Worm (Caenorhabditis elegans) whole organism, mixed stage, embryonic: Measurements from ENCODE around the gene basl-1.

Source experiments
- M03D4.4 ChIP-seq: sonication (generic microtip); optimal IDR thresholded peaks from 2 replicates; lab custom pipeline; 2017; ENCODE audit warnings: mild to moderate bottlenecking, missing genetic modification characterization, missing compliant biosample characterization
- bed-3 ChIP-seq: fragments of 200-800 bp; sonication (Bioruptor generic); optimal IDR thresholded peaks from 3 replicates; lab custom pipeline; 2018; ENCODE audit warnings: mild to moderate bottlenecking, missing genetic modification characterization, moderate library complexity, missing compliant biosample characterization
- blmp-1 ChIP-seq: fragments of 150-350 bp; optimal IDR thresholded peaks from 2 replicates; lab custom pipeline; 2014; ENCODE audit warnings: missing biosample characterization, missing genetic modification characterization
- ceh-43 ChIP-seq: fragments of 200-800 bp; sonication (Bioruptor generic); optimal IDR thresholded peaks from 2 replicates; lab custom pipeline; 2018; ENCODE audit warnings: mild to moderate bottlenecking, missing genetic modification characterization, moderate library complexity, missing compliant biosample characterization
- ces-1 ChIP-seq: fragments of 150-350 bp; optimal IDR thresholded peaks from 2 replicates; lab custom pipeline; 2014; ENCODE audit warnings: missing biosample characterization, missing genetic modification reagents, missing genetic modification characterization
- drap-1 ChIP-seq: fragments of 200-800 bp; sonication (Bioruptor generic); optimal IDR thresholded peaks from 3 replicates; lab custom pipeline; 2018; ENCODE audit warnings: mild to moderate bottlenecking, missing genetic modification characterization, missing compliant biosample characterization
- elt-3 ChIP-seq: fragments of 150-350 bp; optimal IDR thresholded peaks from 2 replicates; lab custom pipeline; 2014; ENCODE audit warnings: missing biosample characterization, missing genetic modification characterization
- flh-1 ChIP-seq: fragments of 200-800 bp; sonication (Bioruptor generic); optimal IDR thresholded peaks from 2 replicates; lab custom pipeline; 2018; ENCODE audit warnings: mild to moderate bottlenecking, missing genetic modification characterization, moderate library complexity, missing compliant biosample characterization
- ham-2 ChIP-seq: fragments of 200-800 bp; sonication (Bioruptor generic); optimal IDR thresholded peaks from 2 replicates; lab custom pipeline; 2018; ENCODE audit warnings: mild to moderate bottlenecking, missing genetic modification characterization, missing compliant biosample characterization
- hlh-1 ChIP-seq: fragments of 150-350 bp; optimal IDR thresholded peaks from 2 replicates; lab custom pipeline; 2014; ENCODE audit warnings: missing biosample characterization, missing genetic modification reagents, missing genetic modification characterization
- lin-13 ChIP-seq: fragments of 150-350 bp; optimal IDR thresholded peaks from 2 replicates; lab custom pipeline; 2014; ENCODE audit warnings: missing biosample characterization, missing genetic modification characterization
- lin-32 ChIP-seq: fragments of 200-800 bp; sonication (Bioruptor generic); optimal IDR thresholded peaks from 2 replicates; lab custom pipeline; 2018; ENCODE audit warnings: mild to moderate bottlenecking, missing genetic modification characterization, missing compliant biosample characterization
- lsy-2 ChIP-seq: fragments of 150-350 bp; optimal IDR thresholded peaks from 2 replicates; lab custom pipeline; 2014; ENCODE audit warnings: missing biosample characterization, missing genetic modification characterization
- mab-5 ChIP-seq: fragments of 150-350 bp; optimal IDR thresholded peaks from 2 replicates; lab custom pipeline; 2014; ENCODE audit warnings: missing biosample characterization, missing genetic modification characterization
- mep-1 ChIP-seq: fragments of 150-350 bp; optimal IDR thresholded peaks from 2 replicates; lab custom pipeline; 2017; ENCODE audit warnings: missing biosample characterization, missing genetic modification reagents, missing genetic modification characterization, inconsistent platforms
- mls-2 ChIP-seq: sonication (generic microtip); optimal IDR thresholded peaks from 2 replicates; lab custom pipeline; 2016; ENCODE audit warnings: mild to moderate bottlenecking, missing genetic modification characterization, moderate library complexity, missing compliant biosample characterization
- nhr-12 ChIP-seq: fragments of 150-350 bp; optimal IDR thresholded peaks from 2 replicates; lab custom pipeline; 2014; ENCODE audit warnings: missing biosample characterization, missing genetic modification characterization
- nhr-2 ChIP-seq: fragments of 150-350 bp; optimal IDR thresholded peaks from 2 replicates; lab custom pipeline; 2014; ENCODE audit warnings: missing biosample characterization, missing genetic modification characterization
- nhr-237 ChIP-seq: fragments of 150-350 bp; optimal IDR thresholded peaks from 2 replicates; lab custom pipeline; 2014; ENCODE audit warnings: missing biosample characterization, missing genetic modification characterization
- nhr-28 ChIP-seq: fragments of 150-350 bp; optimal IDR thresholded peaks from 2 replicates; lab custom pipeline; 2014; ENCODE audit warnings: missing biosample characterization, missing genetic modification characterization
- pha-4 ChIP-seq: fragments of 150-350 bp; optimal IDR thresholded peaks from 2 replicates; lab custom pipeline; 2018; ENCODE audit warnings: missing biosample characterization, missing genetic modification reagents, missing genetic modification characterization
- sptf-1 ChIP-seq: sonication (generic microtip); optimal IDR thresholded peaks from 2 replicates; lab custom pipeline; 2017; ENCODE audit warnings: mild to moderate bottlenecking, missing genetic modification characterization, moderate library complexity, missing compliant biosample characterization
- tbx-8 ChIP-seq: fragments of 200-800 bp; sonication (Bioruptor generic); optimal IDR thresholded peaks from 2 replicates; lab custom pipeline; 2018; ENCODE audit warnings: mild to moderate bottlenecking, missing genetic modification characterization, moderate library complexity, missing compliant biosample characterization
- unc-120 ChIP-seq: sonication (generic microtip); optimal IDR thresholded peaks from 2 replicates; lab custom pipeline; 2017; ENCODE audit warnings: missing genetic modification characterization, missing compliant biosample characterization; ENCODE audit not compliant: poor library complexity, severe bottlenecking
- unc-39 ChIP-seq: fragments of 150-350 bp; optimal IDR thresholded peaks from 2 replicates; lab custom pipeline; 2014; ENCODE audit warnings: missing biosample characterization, missing genetic modification characterization
- unc-62 ChIP-seq: fragments of 150-350 bp; optimal IDR thresholded peaks from 2 replicates; lab custom pipeline; 2014; ENCODE audit warnings: missing biosample characterization, missing genetic modification reagents, missing genetic modification characterization
- zip-8 ChIP-seq: fragments of 150-350 bp; optimal IDR thresholded peaks from 2 replicates; lab custom pipeline; 2014; ENCODE audit warnings: missing biosample characterization, missing genetic modification characterization
- ztf-11 ChIP-seq: fragments of 150-350 bp; optimal IDR thresholded peaks from 2 replicates; lab custom pipeline; 2014; ENCODE audit warnings: missing biosample characterization, missing genetic modification characterization

basl-1 gene

DNA sequence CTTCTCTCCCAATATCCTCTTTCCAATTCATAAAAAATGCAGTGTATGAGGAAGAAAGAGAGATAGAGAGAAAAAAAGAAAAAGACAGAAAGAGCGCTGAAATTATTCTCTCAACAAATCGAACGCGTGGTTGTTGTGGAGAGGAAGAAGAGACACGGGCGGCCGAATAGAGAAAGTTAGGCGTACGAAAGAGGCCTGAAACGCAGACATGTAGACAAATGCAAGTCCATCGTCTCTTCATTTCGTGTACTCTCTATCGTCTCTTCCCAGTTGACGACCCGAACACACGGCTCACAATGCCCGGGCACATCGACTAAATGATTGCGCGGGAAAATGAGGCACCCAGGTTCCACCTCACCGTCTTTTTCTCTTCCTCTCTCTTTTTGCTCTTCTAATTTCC, 6.5 kb downstream of the basl-1 start:
- TF ChIP-seq pha-4 (tag; lab: Kevin White, UChicago) (peak; percentile 71), blmp-1 (tag; lab: Kevin White, UChicago) (peak; percentile 21), unc-39 (tag; lab: Kevin White, UChicago) (no peak), lsy-2 (tag; lab: Kevin White, UChicago) (peak; percentile 64), unc-120 (tag; lab: Kevin White, UChicago) (peak; percentile 61), unc-62 (GFP tag; lab: Kevin White, UChicago) (peak; percentile 61), hlh-1 (tag; lab: Kevin White, UChicago) (peak; percentile 20), flh-1 (GFP tag; lab: Kevin White, UChicago) (no peak), lin-13 (peak; percentile 26), ces-1 (GFP tag; lab: Kevin White, UChicago) (peak; percentile 71), nhr-28 (tag; lab: Kevin White, UChicago) (no peak), nhr-12 (tag; lab: Kevin White, UChicago) (peak; percentile 18), nhr-2 (peak; percentile 99), elt-3 (tag; lab: Kevin White, UChicago) (no peak), mls-2 (tag; lab: Kevin White, UChicago) (peak; percentile 62)

DNA sequence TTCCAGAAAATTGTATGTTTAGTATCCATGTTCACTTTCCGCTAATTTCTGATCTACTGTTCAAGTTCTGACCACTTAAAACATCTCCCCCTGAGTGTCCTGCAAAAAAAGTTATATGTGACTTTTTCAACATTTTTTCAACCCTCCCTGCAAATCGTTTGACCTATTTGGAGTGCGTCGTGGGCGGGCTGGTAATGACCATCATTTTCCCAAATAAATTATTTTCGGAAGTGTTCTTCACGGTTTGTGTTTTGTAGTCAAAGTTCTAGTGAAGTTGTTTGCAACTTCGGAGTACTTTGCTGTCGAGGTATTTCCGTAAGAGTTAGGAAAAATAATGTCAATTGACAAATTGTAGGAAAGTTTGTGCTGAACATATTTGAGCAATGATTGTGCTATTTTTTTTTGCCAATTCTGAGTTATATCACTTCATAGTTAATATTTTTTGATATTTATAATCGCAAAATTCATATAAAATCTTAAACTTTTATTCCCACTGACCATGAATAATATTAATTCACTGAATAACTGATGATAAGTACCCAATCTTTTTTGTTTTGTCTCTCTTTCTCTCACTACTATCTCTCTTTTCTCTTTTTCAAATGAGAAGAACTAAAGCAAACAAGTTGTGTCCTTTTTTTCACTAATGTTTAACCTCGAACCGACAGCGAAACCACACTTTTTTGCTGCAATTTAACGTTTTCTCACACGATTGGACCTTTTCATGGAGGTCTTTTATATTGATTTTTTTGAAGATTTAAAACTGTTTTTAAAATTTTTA, 7.7 kb downstream of the basl-1 start:
- TF ChIP-seq ztf-11 (tag; lab: Kevin White, UChicago) (no peak), blmp-1 (tag; lab: Kevin White, UChicago) (no peak), ces-1 (GFP tag; lab: Kevin White, UChicago) (no peak), lsy-2 (tag; lab: Kevin White, UChicago) (no peak)

DNA sequence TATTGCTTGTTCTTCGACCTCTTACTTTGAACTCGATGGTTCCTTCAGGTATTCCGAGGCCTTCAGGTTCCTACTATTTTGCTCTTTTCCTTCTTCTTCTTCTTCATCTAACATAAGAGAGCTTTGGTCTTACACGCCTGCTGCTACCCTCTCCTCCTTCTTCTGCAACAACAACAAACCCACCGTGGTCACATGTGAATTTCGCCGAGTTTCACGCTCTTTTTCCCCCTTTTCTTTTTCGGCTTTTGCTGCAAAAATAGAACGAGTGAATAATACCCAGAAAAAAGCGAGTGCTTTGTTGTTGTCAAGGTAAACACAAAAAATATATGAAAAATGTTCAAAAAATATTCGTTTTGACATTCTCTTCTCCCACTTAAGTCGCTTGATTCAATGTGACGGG, 8.7 kb downstream of the basl-1 start:
- no peak for TF ChIP-seq nhr-2
- peak; percentile 38 for TF ChIP-seq hlh-1 (tag; lab: Kevin White, UChicago)
- peak; percentile 30 for TF ChIP-seq unc-120 (tag; lab: Kevin White, UChicago)

DNA sequence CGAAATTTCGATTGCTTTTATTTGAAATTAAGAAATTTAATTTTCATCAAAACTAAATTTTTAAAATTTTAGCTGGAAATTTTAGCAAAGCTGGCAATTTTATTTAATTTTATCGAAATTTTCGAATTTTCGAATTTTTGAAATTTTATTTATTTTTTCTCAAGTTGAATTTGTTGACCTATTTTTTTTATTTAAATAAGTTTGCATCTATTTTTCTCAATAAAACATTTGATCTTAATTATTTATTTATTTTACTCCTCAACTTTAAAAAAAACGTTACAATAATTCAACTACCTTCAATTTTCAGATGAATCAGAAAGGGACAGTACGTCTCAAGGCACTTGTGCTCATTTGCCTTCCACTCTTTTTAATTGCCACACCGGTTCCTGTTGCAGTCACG, 10.1 kb downstream of the basl-1 start, which contains the start of gene daf-4:
daf-4 (plus strand) TSS at position 301 of the 400 bp plus-strand sequence.
- TF ChIP-seq hlh-1 (tag; lab: Kevin White, UChicago) (no peak), nhr-28 (tag; lab: Kevin White, UChicago) (no peak), lin-13 (no peak), elt-3 (tag; lab: Kevin White, UChicago) (no peak), flh-1 (GFP tag; lab: Kevin White, UChicago) (no peak), lin-32 (GFP tag; lab: Kevin White, UChicago) (no peak), ztf-11 (tag; lab: Kevin White, UChicago) (no peak), drap-1 (GFP tag; lab: Kevin White, UChicago) (no peak), lsy-2 (tag; lab: Kevin White, UChicago) (no peak), ham-2 (no peak), pha-4 (tag; lab: Kevin White, UChicago) (no peak), M03D4.4 (no peak), unc-39 (tag; lab: Kevin White, UChicago) (no peak), mls-2 (tag; lab: Kevin White, UChicago) (no peak), sptf-1 (no peak)
- TF ChIP-seq, all 35 proteins: peak for 0

DNA sequence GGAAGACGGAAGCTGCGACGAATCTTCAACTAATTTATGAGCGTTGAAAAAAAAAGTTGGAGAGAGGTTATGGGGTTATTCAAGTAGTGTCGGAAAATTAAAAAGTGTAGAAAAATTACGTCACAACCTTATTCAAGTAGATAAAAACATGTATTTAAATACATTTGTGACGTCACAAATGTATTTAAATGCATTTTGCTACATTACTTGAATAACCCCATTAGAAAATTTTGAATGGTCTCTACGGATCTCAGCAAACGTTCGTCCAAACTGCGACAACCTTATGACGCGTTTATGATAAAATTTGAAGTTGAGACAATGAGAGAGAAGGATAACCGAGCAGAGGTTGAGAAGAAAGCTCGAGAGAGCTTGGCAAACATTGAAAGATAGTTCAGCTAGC, 12.8 kb downstream of the basl-1 start:
- peak; percentile 90 for TF ChIP-seq zip-8 (tag; lab: Kevin White, UChicago)

DNA sequence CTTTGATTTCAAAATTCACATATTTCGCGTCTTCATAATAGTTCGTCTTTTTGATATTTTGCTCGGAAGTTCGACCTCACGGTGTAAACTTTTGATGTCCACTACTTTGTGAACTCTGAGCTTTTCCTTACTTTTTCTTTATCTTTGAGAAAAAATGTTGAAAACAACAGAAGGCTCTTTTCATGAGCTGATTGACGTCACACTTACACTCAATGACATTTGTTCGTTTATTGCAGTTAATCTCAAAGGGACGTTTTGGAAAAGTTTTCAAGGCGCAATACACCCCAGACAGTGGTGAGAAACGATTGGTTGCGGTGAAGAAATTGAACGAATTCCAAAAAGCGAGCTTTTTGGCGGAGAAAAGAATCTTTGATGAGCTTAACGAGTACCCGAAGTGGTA, 14.5 kb downstream of the basl-1 start:
- TF ChIP-seq tbx-8 (GFP tag; lab: Kevin White, UChicago): no peak
- TF ChIP-seq flh-1 (GFP tag; lab: Kevin White, UChicago): no peak
- TF ChIP-seq bed-3 (GFP tag; lab: Kevin White, UChicago): no peak
- no peak for TF ChIP-seq mls-2 (tag; lab: Kevin White, UChicago)
- TF ChIP-seq unc-39 (tag; lab: Kevin White, UChicago): no peak
- no peak for TF ChIP-seq lin-13
- no peak for TF ChIP-seq M03D4.4
- TF ChIP-seq ceh-43 (GFP tag; lab: Kevin White, UChicago): no peak
- TF ChIP-seq mab-5 (tag; lab: Kevin White, UChicago): no peak
- no peak for TF ChIP-seq nhr-237
- TF ChIP-seq nhr-28 (tag; lab: Kevin White, UChicago): no peak
- TF ChIP-seq mep-1 (tag; lab: Kevin White, UChicago): no peak
- no peak for TF ChIP-seq nhr-2
